Worm (Caenorhabditis elegans): Measurements from ENCODE around the gene zip-8.

DNA sequence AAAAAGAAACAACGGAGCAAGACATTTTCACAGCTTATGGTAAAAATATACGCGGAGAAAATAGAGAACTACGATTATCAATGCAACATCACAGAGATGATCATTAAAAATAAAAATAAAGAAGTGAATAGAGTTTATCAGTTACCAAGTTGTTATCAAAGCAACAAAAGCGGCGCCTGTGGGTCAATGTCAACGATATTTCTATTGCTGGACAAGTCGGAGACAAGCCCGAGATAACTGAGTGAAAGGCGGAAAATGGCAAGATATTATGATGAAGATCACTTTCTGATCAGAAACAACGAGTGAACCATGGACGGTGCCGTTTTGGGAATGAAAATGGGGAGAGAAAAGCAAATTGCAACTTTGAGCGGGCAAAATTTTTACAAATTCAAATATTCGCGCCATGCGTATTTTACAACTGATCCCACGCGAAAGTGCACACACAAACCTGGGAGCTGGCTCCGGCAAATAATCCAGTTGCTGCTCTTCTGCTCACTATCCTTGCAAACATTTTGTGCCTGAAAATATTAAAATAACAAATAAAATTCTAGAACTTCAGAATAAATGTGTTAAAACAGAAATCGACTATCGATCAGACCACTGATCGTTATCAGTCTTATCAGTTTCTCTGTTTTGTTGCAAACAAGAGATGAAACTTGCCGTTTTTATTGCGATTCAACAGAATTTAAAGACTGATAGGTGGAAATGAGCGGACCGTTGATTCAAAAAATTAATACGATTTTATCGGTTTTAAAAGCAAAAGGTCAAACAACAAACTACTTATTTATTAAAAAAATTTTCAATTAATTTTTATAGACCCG is 36.2 kb upstream of the zip-8 start, which contains the start of gene mel-32:
- TF ChIP-seq ceh-48 (tag; optimal IDR thresholded peaks at IDR 0.05): no peak
- TF ChIP-seq dmd-4 (tag; optimal IDR thresholded peaks at IDR 0.05; ENCODE audit: borderline replicate concordance): no peak
- TF ChIP-seq lin-11 (tag; optimal IDR thresholded peaks at IDR 0.05): no peak
- no peak for TF ChIP-seq ama-1 (optimal IDR thresholded peaks at IDR 0.05)
- TF ChIP-seq tbx-7 (tag; optimal IDR thresholded peaks at IDR 0.05): no peak
- TF ChIP-seq nhr-11 (tag; optimal IDR thresholded peaks at IDR 0.05): no peak
- TF ChIP-seq ref-2 (tag; optimal IDR thresholded peaks at IDR 0.05): no peak
- TF ChIP-seq zip-5 (tag; optimal IDR thresholded peaks at IDR 0.05): no peak

Data from whole organism, late embryonic.